Worm (Caenorhabditis elegans): ENCODE data around the gene zig-3.

zig-3 gene

DNA sequence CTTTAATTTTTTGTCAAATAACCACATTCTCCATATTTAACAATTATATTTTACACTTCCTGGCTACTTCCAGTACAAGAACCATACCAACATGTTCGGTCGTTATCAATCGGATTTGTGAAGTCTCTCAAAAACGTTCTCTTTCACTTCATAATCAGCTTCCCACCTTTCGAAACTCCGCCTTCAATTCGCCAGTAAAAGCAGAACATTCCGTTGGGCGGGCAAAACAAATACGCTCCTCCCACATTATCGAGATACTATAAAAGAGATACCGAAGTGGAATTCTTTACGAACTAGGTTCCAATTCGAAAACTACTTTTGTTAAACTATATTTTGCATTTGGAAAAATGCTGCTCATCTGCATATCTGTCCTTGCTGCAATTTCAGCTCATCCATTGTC, at the start of gene zig-3:
TSS of gene zig-3 (plus strand) at position 301 of the 400 bp plus-strand sequence.
- TF ChIP-seq nhr-12 (tag; optimal IDR thresholded peaks at IDR 0.05) (no peak), R02D3.7 (tag; optimal IDR thresholded peaks at IDR 0.05) (no peak), nhr-77 (tag; optimal IDR thresholded peaks at IDR 0.05) (no peak), zag-1 (tag; optimal IDR thresholded peaks at IDR 0.05) (no peak), sea-2 (GFP tag; optimal IDR thresholded peaks at IDR 0.05) (no peak)

DNA sequence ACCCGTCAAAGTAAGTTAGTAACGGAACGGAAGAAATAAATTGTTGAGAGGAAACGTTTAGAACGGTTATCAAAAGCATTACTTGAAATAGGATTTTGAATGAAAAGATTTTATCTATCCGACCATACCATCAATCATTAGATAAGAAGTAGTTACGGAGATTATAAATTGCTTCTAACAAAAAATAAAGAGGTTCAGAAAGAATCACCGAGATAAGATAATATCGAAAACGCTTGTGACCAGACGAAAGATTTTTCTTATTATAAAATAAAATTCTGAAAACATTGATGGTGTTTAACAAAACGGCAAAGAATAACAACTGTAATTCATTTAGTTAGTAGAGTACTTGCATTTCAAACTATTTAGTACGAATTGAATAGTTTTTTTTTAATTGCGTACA, 49.7 kb upstream of the zig-3 start, which contains the start of gene C39D10.8:
TSS of gene C39D10.8 (minus strand) at position 101 of the 400 bp plus-strand sequence.
- TF ChIP-seq egl-5 (tag; optimal IDR thresholded peaks at IDR 0.05) (no peak), ceh-28 (tag; optimal IDR thresholded peaks at IDR 0.05) (peak; percentile 53), zag-1 (tag; optimal IDR thresholded peaks at IDR 0.05) (no peak), nfya-1 (tag; optimal IDR thresholded peaks at IDR 0.05; ENCODE audit: insufficient read depth) (no peak), elt-3 (tag; optimal IDR thresholded peaks at IDR 0.05) (peak in 1 of 3 experiments; percentile 6), elt-1 (tag; optimal IDR thresholded peaks at IDR 0.05) (peak; percentile 48)

DNA sequence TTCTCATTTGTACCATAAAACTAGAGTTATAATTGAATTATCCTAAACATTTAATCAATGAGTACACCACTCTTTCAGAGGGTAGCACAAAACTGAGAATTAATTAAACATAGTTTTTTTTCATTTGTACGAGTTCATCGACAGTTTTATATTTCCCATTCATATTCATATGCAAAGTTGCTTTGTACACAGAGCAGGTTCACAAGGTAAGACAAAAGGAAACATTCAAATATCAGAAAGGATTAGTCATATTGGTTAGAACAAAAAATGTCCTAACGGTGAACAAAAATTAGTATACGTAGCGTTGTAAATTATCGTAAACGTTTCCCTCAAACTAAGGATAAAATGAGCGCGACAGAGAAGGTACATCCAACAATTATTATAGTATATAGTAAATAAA, 49.2 kb upstream of the zig-3 start:
- TF ChIP-seq snpc-4 (tag; optimal IDR thresholded peaks at IDR 0.05) (no peak), skn-1 (tag; optimal IDR thresholded peaks at IDR 0.05) (no peak), elt-1 (tag; optimal IDR thresholded peaks at IDR 0.05) (no peak)

DNA sequence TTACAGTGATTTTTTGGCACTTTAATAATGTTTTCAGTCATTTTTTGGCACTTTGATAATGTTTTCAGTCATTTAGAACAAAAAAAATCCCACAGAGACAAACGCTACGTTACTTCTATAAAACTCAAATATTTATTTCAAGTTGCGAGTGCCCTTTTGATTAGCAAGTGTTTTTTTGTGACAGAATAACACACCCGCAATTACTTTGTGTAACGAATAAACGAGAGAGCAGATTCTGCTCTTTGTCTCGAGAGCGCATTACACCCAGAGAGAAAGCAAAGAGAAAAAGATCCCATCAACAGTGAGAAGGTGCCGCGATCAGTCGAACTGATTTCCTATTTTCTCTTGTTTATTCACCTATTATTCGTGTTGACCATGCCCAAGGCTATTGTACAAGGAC, 46.6 kb upstream of the zig-3 start, which contains the start of gene pcyt-2.2:
TSS of gene pcyt-2.2 (plus strand) at position 301 of the 400 bp plus-strand sequence.
- no peak for TF ChIP-seq aly-2 (tag; optimal IDR thresholded peaks at IDR 0.05)
- no peak for TF ChIP-seq fos-1 (tag; optimal IDR thresholded peaks at IDR 0.05)
- TF ChIP-seq sea-2 (GFP tag; optimal IDR thresholded peaks at IDR 0.05): no peak
- no peak for TF ChIP-seq nhr-28 (tag; optimal IDR thresholded peaks at IDR 0.05)
- no peak for TF ChIP-seq nhr-25 (tag; optimal IDR thresholded peaks at IDR 0.05)
- no peak for TF ChIP-seq elt-2 (tag; optimal IDR thresholded peaks at IDR 0.05)
- no peak for TF ChIP-seq snpc-4 (tag; optimal IDR thresholded peaks at IDR 0.05)
- TF ChIP-seq lin-15B (tag; optimal IDR thresholded peaks at IDR 0.05): no peak
- TF ChIP-seq pqm-1 (tag; optimal IDR thresholded peaks at IDR 0.05): no peak
- no peak for TF ChIP-seq elt-1 (tag; optimal IDR thresholded peaks at IDR 0.05)
- TF ChIP-seq ceh-9 (tag; optimal IDR thresholded peaks at IDR 0.05): no peak
- TF ChIP-seq daf-12 (tag; optimal IDR thresholded peaks at IDR 0.05): no peak
- TF ChIP-seq jun-1 (tag; optimal IDR thresholded peaks at IDR 0.05): no peak
- TF ChIP-seq ceh-82 (tag; optimal IDR thresholded peaks at IDR 0.05): no peak
- no peak for TF ChIP-seq zag-1 (tag; optimal IDR thresholded peaks at IDR 0.05)
- no peak for TF ChIP-seq nhr-11 (tag; optimal IDR thresholded peaks at IDR 0.05)

DNA sequence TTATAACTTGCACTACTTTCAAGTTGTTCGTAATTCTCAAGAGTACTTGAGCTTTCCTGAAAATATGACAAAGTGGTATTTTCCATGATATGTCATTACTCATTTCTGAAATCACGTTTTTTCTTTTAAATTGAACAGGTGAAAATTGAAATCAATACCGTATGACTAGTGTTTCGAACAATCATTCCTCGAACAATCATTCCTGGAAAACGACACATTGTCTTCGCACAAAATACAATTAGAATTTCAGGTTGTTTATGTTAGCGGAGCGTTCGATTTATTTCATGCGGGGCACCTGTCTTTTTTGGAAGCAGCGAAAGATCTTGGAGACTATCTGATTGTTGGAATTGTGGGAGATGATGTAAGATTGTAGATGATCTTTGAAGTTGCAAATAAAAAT, 44.4 kb upstream of the zig-3 start:
- TF ChIP-seq sea-2 (GFP tag; optimal IDR thresholded peaks at IDR 0.05) (no peak), mdl-1 (tag; optimal IDR thresholded peaks at IDR 0.05) (no peak), tbx-2 (tag; optimal IDR thresholded peaks at IDR 0.05) (no peak), mml-1 (tag; optimal IDR thresholded peaks at IDR 0.05) (no peak), nhr-77 (tag; optimal IDR thresholded peaks at IDR 0.05) (no peak), unc-39 (tag; optimal IDR thresholded peaks at IDR 0.05) (no peak), R02D3.7 (tag; optimal IDR thresholded peaks at IDR 0.05) (no peak), nhr-237 (tag; optimal IDR thresholded peaks at IDR 0.05) (no peak), pqm-1 (tag; optimal IDR thresholded peaks at IDR 0.05) (no peak)

DNA sequence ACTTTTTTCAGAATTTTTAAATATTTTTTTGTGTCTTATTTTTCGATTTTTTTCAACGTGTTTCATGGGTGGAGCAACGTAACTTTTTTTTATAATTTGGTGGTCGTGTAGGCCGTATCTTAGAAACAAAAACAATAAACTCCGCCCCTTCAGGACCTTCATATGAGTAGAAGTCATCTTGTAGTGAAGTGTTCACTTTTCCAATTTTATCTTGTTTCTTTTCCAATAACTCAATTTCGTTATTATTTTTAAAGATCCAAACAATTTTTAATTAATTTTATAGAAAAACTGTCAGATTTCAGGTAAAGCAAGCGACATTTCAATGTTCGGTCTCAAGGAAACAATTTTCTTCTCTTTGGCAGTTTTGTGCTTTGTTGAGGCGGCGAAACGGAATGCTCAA, 41.6 kb upstream of the zig-3 start, which contains the start of gene C39D10.2:
TSS of gene C39D10.2 (plus strand) at position 301 of the 400 bp plus-strand sequence.
- TF ChIP-seq ceh-16 (tag; optimal IDR thresholded peaks at IDR 0.05) (no peak), nfya-1 (tag; optimal IDR thresholded peaks at IDR 0.05; ENCODE audit: insufficient read depth) (no peak), fkh-2 (tag; optimal IDR thresholded peaks at IDR 0.05) (no peak), sea-2 (GFP tag; optimal IDR thresholded peaks at IDR 0.05) (no peak), lsy-12 (tag; optimal IDR thresholded peaks at IDR 0.05) (no peak), daf-12 (tag; optimal IDR thresholded peaks at IDR 0.05) (no peak), nhr-76 (tag; optimal IDR thresholded peaks at IDR 0.05) (no peak), ceh-9 (tag; optimal IDR thresholded peaks at IDR 0.05) (no peak), nhr-28 (tag; optimal IDR thresholded peaks at IDR 0.05) (no peak), skn-1 (tag; optimal IDR thresholded peaks at IDR 0.05) (no peak), nhr-12 (tag; optimal IDR thresholded peaks at IDR 0.05) (no peak), mdl-1 (tag; optimal IDR thresholded peaks at IDR 0.05) (no peak), zag-1 (tag; optimal IDR thresholded peaks at IDR 0.05) (no peak), pqm-1 (tag; optimal IDR thresholded peaks at IDR 0.05) (no peak), nhr-11 (tag; optimal IDR thresholded peaks at IDR 0.05) (no peak)

Data from whole organism, L3 larva.